Fruit fly (Drosophila melanogaster) whole organism, embryonic: ENCODE measurements around the gene CG14818.

Experiments
- Atf-2 ChIP-seq: fragments of 200-800 bp; sonication (Bioruptor generic); optimal IDR thresholded peaks from 2 replicates; lab custom pipeline; 2016; ENCODE audit warnings: missing biosample characterization, missing genetic modification characterization
- Awh ChIP-seq: fragments of 200-800 bp; sonication (Bioruptor generic); IDR thresholded peaks from 2 replicates; pipeline ENCODE4, ENCODE4 v1.3.6; 2022; ENCODE audit warnings: missing biosample characterization, missing genetic modification characterization
- CG10209 ChIP-seq: fragments of 200-800 bp; sonication (Bioruptor generic); optimal IDR thresholded peaks from 3 replicates; lab custom pipeline; 2017; ENCODE audit warnings: missing biosample characterization, mild to moderate bottlenecking, missing genetic modification characterization, missing genetic modification reagents
- CG10462 ChIP-seq: fragments of 200-800 bp; sonication (Bioruptor generic); optimal IDR thresholded peaks from 2 replicates; lab custom pipeline; 2016; ENCODE audit warnings: missing biosample characterization, missing genetic modification characterization
- CG10654 ChIP-seq: fragments of 200-800 bp; sonication (Bioruptor generic); optimal IDR thresholded peaks from 2 replicates; lab custom pipeline; 2016; ENCODE audit warnings: missing biosample characterization, missing genetic modification characterization
- CG12391 ChIP-seq: fragments of 200-800 bp; sonication (Bioruptor generic); optimal IDR thresholded peaks from 3 replicates; lab custom pipeline; 2018; ENCODE audit warnings: missing biosample characterization, mild to moderate bottlenecking, missing genetic modification characterization, moderate library complexity
- CG13894 ChIP-seq: fragments of 200-800 bp; sonication (Bioruptor generic); optimal IDR thresholded peaks from 3 replicates; lab custom pipeline; 2018; ENCODE audit warnings: missing biosample characterization, mild to moderate bottlenecking, missing genetic modification characterization, moderate library complexity
- CG14441 ChIP-seq: fragments of 200-800 bp; sonication (Bioruptor generic); IDR thresholded peaks from 2 replicates; pipeline ENCODE4 v1.3.6; 2022; ENCODE audit warnings: missing biosample characterization, missing genetic modification characterization
- CG15601 ChIP-seq: fragments of 200-800 bp; sonication (Bioruptor generic); optimal IDR thresholded peaks from 3 replicates; lab custom pipeline; 2019; ENCODE audit warnings: missing biosample characterization, mild to moderate bottlenecking, missing genetic modification characterization, moderate library complexity
- CG16815 ChIP-seq: fragments of 200-800 bp; sonication (Bioruptor generic); optimal IDR thresholded peaks from 3 replicates; lab custom pipeline; 2017; ENCODE audit warnings: missing biosample characterization, mild to moderate bottlenecking, missing genetic modification characterization
- CG16863 ChIP-seq: fragments of 200-800 bp; sonication (Bioruptor generic); optimal IDR thresholded peaks from 3 replicates; lab custom pipeline; 2016; ENCODE audit warnings: missing biosample characterization, missing genetic modification characterization
- CG17328 ChIP-seq: fragments of 200-800 bp; sonication (Bioruptor generic); IDR thresholded peaks from 2 replicates; pipeline ENCODE4 v1.3.6; 2022; ENCODE audit warnings: missing biosample characterization, missing genetic modification characterization
- CG17802 ChIP-seq: fragments of 200-800 bp; sonication (Bioruptor generic); optimal IDR thresholded peaks from 2 replicates; lab custom pipeline; 2018; ENCODE audit warnings: missing biosample characterization, mild to moderate bottlenecking, missing genetic modification characterization, moderate library complexity
- CG18619 ChIP-seq: fragments of 200-800 bp; sonication (Bioruptor generic); optimal IDR thresholded peaks from 3 replicates; lab custom pipeline; 2017; ENCODE audit warnings: missing biosample characterization, mild to moderate bottlenecking, missing genetic modification characterization
- CG3163 ChIP-seq: fragments of 200-800 bp; sonication (Bioruptor generic); optimal IDR thresholded peaks from 3 replicates; lab custom pipeline; 2016; ENCODE audit warnings: missing biosample characterization, missing genetic modification characterization
- CG32532 ChIP-seq: fragments of 200-800 bp; sonication (Bioruptor generic); IDR thresholded peaks from 2 replicates; pipeline ENCODE4 v1.3.6; 2022; ENCODE audit warnings: missing biosample characterization, missing genetic modification characterization
- CG34224 ChIP-seq: fragments of 200-800 bp; sonication (Bioruptor generic); IDR thresholded peaks from 3 replicates; pipeline ENCODE4 v1.3.6; 2022; ENCODE audit warnings: missing biosample characterization, missing genetic modification characterization; ENCODE audit not compliant: partially characterized antibody
- CG34376 ChIP-seq: fragments of 200-800 bp; sonication (Bioruptor generic); optimal IDR thresholded peaks from 2 replicates; lab custom pipeline; 2018; ENCODE audit warnings: missing biosample characterization, mild to moderate bottlenecking, missing genetic modification characterization
- CG7357 ChIP-seq: fragments of 200-800 bp; sonication (Bioruptor generic); IDR thresholded peaks from 3 replicates; pipeline ENCODE4 v1.3.6; 2022; ENCODE audit warnings: missing biosample characterization, missing genetic modification characterization
- CG7963 ChIP-seq: fragments of 200-800 bp; sonication (Bioruptor generic); IDR thresholded peaks from 3 replicates; pipeline ENCODE4 v1.3.6; 2022; ENCODE audit warnings: missing biosample characterization, missing genetic modification characterization; ENCODE audit not compliant: partially characterized antibody
- CG8765 ChIP-seq: fragments of 200-800 bp; sonication (Bioruptor generic); IDR thresholded peaks from 2 replicates; pipeline ENCODE4 v1.3.6; 2022; ENCODE audit warnings: missing biosample characterization, missing genetic modification characterization
- CkIIα-i1 ChIP-seq: fragments of 200-800 bp; sonication (Bioruptor generic); IDR thresholded peaks from 2 replicates; pipeline ENCODE4 v1.3.6; 2022; ENCODE audit warnings: missing biosample characterization, missing genetic modification characterization
- Hmr ChIP-seq: fragments of 200-800 bp; sonication (Bioruptor generic); optimal IDR thresholded peaks from 3 replicates; lab custom pipeline; 2017; ENCODE audit warnings: mild to moderate bottlenecking, missing biosample characterization, missing genetic modification reagents, missing genetic modification characterization
- Lhr ChIP-seq: fragments of 200-800 bp; sonication (Bioruptor generic); optimal IDR thresholded peaks from 3 replicates; lab custom pipeline; 2017; ENCODE audit warnings: mild to moderate bottlenecking, missing biosample characterization, missing genetic modification reagents, missing genetic modification characterization
- Lpt ChIP-seq: fragments of >200 bp; optimal IDR thresholded peaks from 2 replicates; lab custom pipeline; 2018; ENCODE audit warnings: missing biosample characterization, missing genetic modification characterization
- Med ChIP-seq: fragments of 200-800 bp; sonication (Bioruptor generic); peaks from one replicate; lab custom pipeline; 2016; ENCODE audit warnings: missing biosample characterization, missing genetic modification characterization, mild to moderate bottlenecking, inconsistent platforms, moderate library complexity
- Mes4 ChIP-seq: fragments of 200-800 bp; sonication (Bioruptor generic); optimal IDR thresholded peaks from 2 replicates; lab custom pipeline; 2016; ENCODE audit warnings: missing biosample characterization, missing genetic modification characterization
- Optix ChIP-seq: fragments of 200-800 bp; sonication (Bioruptor generic); IDR thresholded peaks from 3 replicates; pipeline ENCODE4 v1.3.6; 2022; ENCODE audit warnings: missing biosample characterization, missing genetic modification characterization
- Ptx1 ChIP-seq: fragments of 200-800 bp; sonication (Bioruptor generic); IDR thresholded peaks from 2 replicates; pipeline ENCODE4 v1.3.6; 2022; ENCODE audit warnings: missing biosample characterization, missing genetic modification characterization
- Rx ChIP-seq: fragments of 200-800 bp; sonication (Bioruptor generic); IDR thresholded peaks from 2 replicates; pipeline ENCODE4 v1.3.6; 2022; ENCODE audit warnings: missing biosample characterization, missing genetic modification characterization
- Tbp ChIP-seq: fragments of >200 bp; optimal IDR thresholded peaks from 2 replicates; lab custom pipeline; 2018; ENCODE audit warnings: missing biosample characterization, missing genetic modification characterization
- ac ChIP-seq: fragments of 200-800 bp; sonication (Bioruptor generic); optimal IDR thresholded peaks from 3 replicates; lab custom pipeline; 2017; ENCODE audit warnings: missing biosample characterization, mild to moderate bottlenecking, missing genetic modification characterization
- bcd ChIP-seq: fragments of 200-800 bp; sonication (Bioruptor generic); optimal IDR thresholded peaks from 2 replicates; lab custom pipeline; 2017; ENCODE audit warnings: missing biosample characterization, mild to moderate bottlenecking, missing genetic modification characterization
- bsh ChIP-seq, 2 experiments: fragments of 200-800 bp; sonication (Bioruptor generic); optimal IDR thresholded peaks; 2 replicates each; lab custom pipeline; 2017 to 2018; ENCODE audit warnings: mild to moderate bottlenecking in 2 of 2, missing biosample characterization in 2 of 2, missing genetic modification characterization in 2 of 2, moderate library complexity in 1 of 2
- cas ChIP-seq: fragments of 200-800 bp; sonication (Bioruptor generic); IDR thresholded peaks from 2 replicates; pipeline ENCODE4 v1.3.6; 2022; ENCODE audit warnings: missing biosample characterization, missing genetic modification characterization
- crc ChIP-seq: fragments of 200-800 bp; sonication (Bioruptor generic); optimal IDR thresholded peaks from 2 replicates; lab custom pipeline; 2016; ENCODE audit warnings: missing biosample characterization, missing genetic modification characterization
- disco-r ChIP-seq: fragments of 200-800 bp; sonication (Bioruptor generic); optimal IDR thresholded peaks from 2 replicates; lab custom pipeline; 2016; ENCODE audit warnings: missing biosample characterization, missing genetic modification characterization
- dysf ChIP-seq: fragments of 200-800 bp; sonication (Bioruptor generic); IDR thresholded peaks from 3 replicates; pipeline ENCODE4 v1.3.6; 2022; ENCODE audit warnings: missing biosample characterization, missing genetic modification characterization
- gcm ChIP-seq: fragments of 200-800 bp; sonication (Bioruptor generic); optimal IDR thresholded peaks from 2 replicates; lab custom pipeline; 2019; ENCODE audit warnings: missing biosample characterization, mild to moderate bottlenecking, missing genetic modification characterization, moderate library complexity
- hb ChIP-seq: fragments of 200-800 bp; sonication (Bioruptor generic); IDR thresholded peaks from 3 replicates; pipeline ENCODE4 v1.3.6; 2022; ENCODE audit warnings: missing biosample characterization, missing genetic modification characterization; ENCODE audit not compliant: partially characterized antibody
- lab ChIP-seq: fragments of 200-800 bp; sonication (Bioruptor generic); optimal IDR thresholded peaks from 3 replicates; lab custom pipeline; 2017; ENCODE audit warnings: missing biosample characterization, missing genetic modification characterization, mild to moderate bottlenecking, moderate library complexity, missing genetic modification reagents
- lbe ChIP-seq: fragments of 200-800 bp; sonication (Bioruptor generic); optimal IDR thresholded peaks from 2 replicates; lab custom pipeline; 2016; ENCODE audit warnings: missing biosample characterization, mild to moderate bottlenecking, missing genetic modification characterization
- oc ChIP-seq: fragments of 200-800 bp; sonication (Bioruptor generic); optimal IDR thresholded peaks from 2 replicates; lab custom pipeline; 2018; ENCODE audit warnings: missing biosample characterization, mild to moderate bottlenecking, missing genetic modification characterization, moderate library complexity
- slou ChIP-seq: fragments of 200-800 bp; sonication (Bioruptor generic); optimal IDR thresholded peaks from 3 replicates; lab custom pipeline; 2016; ENCODE audit warnings: missing biosample characterization, missing genetic modification characterization
- tin ChIP-seq: fragments of 200-800 bp; sonication (Bioruptor generic); optimal IDR thresholded peaks from 3 replicates; lab custom pipeline; 2016; ENCODE audit warnings: missing biosample characterization, missing genetic modification characterization
- usp ChIP-seq: fragments of >200 bp; optimal IDR thresholded peaks from 2 replicates; lab custom pipeline; 2017; ENCODE audit warnings: missing biosample characterization, missing genetic modification characterization
- vfl ChIP-seq: fragments of 200-800 bp; sonication (Bioruptor generic); optimal IDR thresholded peaks from 2 replicates; lab custom pipeline; 2016; ENCODE audit warnings: missing biosample characterization, missing genetic modification characterization
- vnd ChIP-seq: fragments of 200-800 bp; sonication (Bioruptor generic); IDR thresholded peaks from 3 replicates; pipeline ENCODE4 v1.3.6; 2022; ENCODE audit warnings: missing biosample characterization, missing genetic modification characterization; ENCODE audit not compliant: partially characterized antibody
- z ChIP-seq: fragments of 200-800 bp; sonication (Bioruptor generic); IDR thresholded peaks from 3 replicates; pipeline ENCODE4 v1.3.6; 2022; ENCODE audit warnings: missing biosample characterization, missing genetic modification characterization
- zfh2 ChIP-seq: fragments of 200-800 bp; sonication (Bioruptor generic); optimal IDR thresholded peaks from 2 replicates; lab custom pipeline; 2016; ENCODE audit warnings: missing biosample characterization, missing genetic modification characterization

Gene CG14818

dm6 chrX:1879606-1880110 lies at the start of gene CG14818 (continued):
- TF ChIP-seq CG32532 (GFP tag; lab: Robert Waterston, UW) (peak; percentile 55; the same call in 1 of the 2 replicates), lab (peak; percentile 71), tin (peak; percentile 49), CG18619 (GFP tag; lab: Kevin White, UChicago) (peak; percentile 49), hb (peak; percentile 66), bsh (GFP tag; optimal IDR thresholded peaks at IDR 0.05; lab: Kevin White, UChicago) (peak in 1 of 2 experiments; percentile 62), CG17802 (tag; lab: Kevin White, UChicago) (peak; percentile 23), cas (GFP tag; lab: Robert Waterston, UW) (peak; percentile 51; the same call in 1 of the 2 replicates), CG3163 (GFP tag; lab: Kevin White, UChicago) (peak; percentile 31), Optix (GFP tag; lab: Robert Waterston, UW) (peak; percentile 54; the same call in 2 of the 3 replicates), CG8765 (GFP tag; lab: Robert Waterston, UW) (peak; percentile 56), CG16815 (GFP tag; lab: Kevin White, UChicago) (peak; percentile 17), CG14441 (GFP tag; lab: Robert Waterston, UW) (peak; percentile 74), Ptx1 (peak; percentile 78), CG17328 (GFP tag; lab: Robert Waterston, UW) (peak; percentile 58), crc (peak; percentile 50), Atf-2 (peak; percentile 53), Rx (peak; percentile 38), CG10209 (peak; percentile 56), Med (GFP tag; lab: Kevin White, UChicago) (peak; percentile 95), Lpt (GFP tag; lab: Kevin White, UChicago) (no peak), gcm (GFP tag; lab: Kevin White, UChicago) (peak; percentile 23), Awh (GFP tag; lab: Robert Waterston, UW) (no peak), slou (no peak), CG16863 (GFP tag; lab: Kevin White, UChicago) (peak; percentile 56), CG34224 (peak; percentile 89), lbe (GFP tag; lab: Kevin White, UChicago) (peak; percentile 54), CG7357 (GFP tag; lab: Robert Waterston, UW) (peak; percentile 64; the same call in 2 of the 3 replicates), CG34376 (GFP tag; lab: Kevin White, UChicago) (peak; percentile 30), disco-r (GFP tag; lab: Kevin White, UChicago) (peak; percentile 18), CG10462 (GFP tag; lab: Kevin White, UChicago) (peak; percentile 14), zfh2 (peak; percentile 72), CG7963 (GFP tag; lab: Robert Waterston, UW) (peak; percentile 68), Mes4 (GFP tag; lab: Kevin White, UChicago) (peak; percentile 4), z (GFP tag; lab: Robert Waterston, UW) (no peak), CG12391 (tag; lab: Kevin White, UChicago) (peak; percentile 61), ac (GFP tag; lab: Kevin White, UChicago) (no peak), CG15601 (tag; lab: Kevin White, UChicago) (peak; percentile 15), Lhr (GFP tag; lab: Kevin White, UChicago) (peak; percentile 56), CG10654 (peak; percentile 55), Tbp (GFP tag; lab: Kevin White, UChicago) (no peak), vnd (GFP tag; lab: Robert Waterston, UW) (peak; percentile 84), vfl (GFP tag; lab: Kevin White, UChicago) (peak; percentile 43), CG13894 (tag; lab: Kevin White, UChicago) (peak; percentile 63), oc (no peak), Hmr (GFP tag; lab: Kevin White, UChicago) (peak; percentile 70), usp (no peak), bcd (GFP tag; lab: Kevin White, UChicago) (peak; percentile 48), CkIIα-i1 (GFP tag; lab: Robert Waterston, UW) (no peak), dysf (GFP tag; lab: Robert Waterston, UW) (peak; percentile 73; the same call in 1 of the 3 replicates)
